Fruit fly (Drosophila melanogaster): Measurements from ENCODE around the gene Sur.

Sur gene

DNA sequence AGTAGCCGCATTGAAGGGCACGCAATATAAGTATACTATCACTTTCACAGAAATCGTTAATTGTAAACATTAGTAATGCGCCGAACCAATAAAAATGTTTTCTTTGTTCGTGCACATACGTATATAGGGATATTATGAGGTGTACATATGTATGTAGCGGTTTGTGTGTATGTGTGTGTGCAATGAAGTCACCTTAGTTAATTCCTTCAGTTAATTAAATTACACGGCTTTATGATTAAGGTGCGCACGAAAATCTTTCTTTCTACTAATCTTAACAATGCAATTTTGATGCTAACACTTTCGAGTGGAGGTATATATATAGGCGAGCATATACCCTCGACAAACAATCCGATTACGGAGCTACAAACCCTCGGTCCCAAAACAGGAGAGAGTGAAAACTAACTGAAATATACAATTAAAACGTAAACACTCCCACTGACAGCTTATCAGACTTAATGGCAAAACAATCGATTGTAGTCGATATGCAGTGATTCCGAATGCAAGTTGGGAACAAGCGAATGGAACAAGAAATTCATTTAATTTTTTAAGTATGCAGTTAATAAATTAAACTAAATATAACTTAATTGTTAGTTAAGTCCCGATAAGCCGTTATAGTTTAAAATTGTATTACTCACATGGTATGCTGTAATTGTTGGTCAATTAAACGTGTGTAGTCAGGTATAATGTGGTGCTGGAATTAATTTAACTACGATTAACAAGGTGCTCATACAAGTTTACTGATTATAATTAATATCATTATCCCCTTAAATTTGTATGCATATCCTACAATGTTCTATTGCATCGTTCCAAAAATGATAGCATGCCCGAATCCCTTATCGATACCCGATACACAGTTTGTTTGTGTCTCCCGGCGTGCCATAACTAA is 21.8 kb upstream of the Sur start, which contains the start of the genes Npc1a and Prosalpha6:
Gene Npc1a (minus strand): TSS at position 716 of the 886 bp plus-strand sequence.
Gene Prosalpha6 (plus strand): TSS at position 851 of the 886 bp plus-strand sequence.
- no peak for TF ChIP-seq CG17801 (GFP tag; optimal IDR thresholded peaks at IDR 0.05; ENCODE audit: partially characterized antibody)

- no peak for TF ChIP-seq CG17801 (GFP tag; optimal IDR thresholded peaks at IDR 0.05; ENCODE audit: partially characterized antibody)
Observed at dm6 chr2L:10220010-10220409, 21.1 kb upstream of the Sur start.

dm6 chr2L:10210631-10211557 is 12.0 kb upstream of the Sur start, which contains the start of the genes CG5727 and ath:
CG5727 (minus strand) TSS chr2L:10210681.
ath (plus strand) TSS chr2L:10211143.
- no peak for TF ChIP-seq CG17801 (GFP tag; optimal IDR thresholded peaks at IDR 0.05; ENCODE audit: partially characterized antibody)

DNA sequence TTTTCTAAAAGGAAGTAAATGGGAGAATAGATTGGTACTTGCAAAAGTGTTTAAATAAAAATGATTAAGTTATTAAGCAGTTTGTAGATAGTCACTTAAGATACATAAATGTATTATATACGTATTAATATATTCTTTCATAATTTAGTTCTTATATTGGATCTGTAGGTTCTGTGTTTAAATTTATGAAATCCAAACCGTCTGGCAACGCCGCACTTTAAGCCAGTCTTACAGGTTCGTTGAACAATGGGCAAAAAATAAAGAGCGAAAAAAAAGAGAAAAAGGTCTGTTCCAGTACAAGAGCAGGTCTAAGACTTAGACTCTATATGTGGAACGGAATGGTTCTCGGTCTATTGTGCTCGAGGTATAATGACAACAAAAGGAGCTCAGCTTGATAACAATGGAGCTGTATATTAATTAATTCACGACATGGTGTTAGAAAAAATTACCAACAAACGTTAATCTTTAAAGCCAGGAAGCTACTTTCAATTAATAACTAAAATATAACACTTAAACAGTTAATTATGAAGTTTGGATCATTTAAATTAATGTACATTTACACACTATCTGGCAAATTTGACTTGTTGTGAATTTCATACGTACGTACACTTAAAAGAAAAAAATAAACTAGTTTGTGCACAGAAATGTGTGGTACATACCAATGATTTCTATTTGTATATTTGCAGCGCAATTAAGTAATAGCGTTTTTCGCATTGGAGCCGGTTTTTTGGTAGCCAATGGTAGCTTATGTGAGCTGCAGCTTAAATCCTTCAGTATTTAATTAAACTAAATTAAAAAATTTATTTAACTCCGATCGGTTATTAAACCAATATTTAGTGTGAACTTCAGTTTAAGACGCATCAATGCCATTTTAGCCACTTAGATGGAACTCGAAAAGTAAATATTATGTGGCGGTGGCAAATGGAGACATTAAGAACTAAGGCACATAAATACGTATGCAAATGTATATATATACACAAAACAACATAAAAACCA is 10.2 kb upstream of the Sur start, which contains the start of gene CG5731:
Gene CG5731 (minus strand): TSS at position 946 of the 996 bp plus-strand sequence.
- TF ChIP-seq CG17801 (GFP tag; optimal IDR thresholded peaks at IDR 0.05; ENCODE audit: partially characterized antibody) = no peak

- no peak for TF ChIP-seq CG17801 (GFP tag; optimal IDR thresholded peaks at IDR 0.05; ENCODE audit: partially characterized antibody)
Observed at dm6 chr2L:10206633-10207162, 7.8 kb upstream of the Sur start, which contains the start of gene Snx17. Snx17 (minus strand) TSS chr2L:10206961.

- no peak for TF ChIP-seq CG17801 (GFP tag; optimal IDR thresholded peaks at IDR 0.05; ENCODE audit: partially characterized antibody)
Observed at dm6 chr2L:10205940-10206339, 7.0 kb upstream of the Sur start.

DNA sequence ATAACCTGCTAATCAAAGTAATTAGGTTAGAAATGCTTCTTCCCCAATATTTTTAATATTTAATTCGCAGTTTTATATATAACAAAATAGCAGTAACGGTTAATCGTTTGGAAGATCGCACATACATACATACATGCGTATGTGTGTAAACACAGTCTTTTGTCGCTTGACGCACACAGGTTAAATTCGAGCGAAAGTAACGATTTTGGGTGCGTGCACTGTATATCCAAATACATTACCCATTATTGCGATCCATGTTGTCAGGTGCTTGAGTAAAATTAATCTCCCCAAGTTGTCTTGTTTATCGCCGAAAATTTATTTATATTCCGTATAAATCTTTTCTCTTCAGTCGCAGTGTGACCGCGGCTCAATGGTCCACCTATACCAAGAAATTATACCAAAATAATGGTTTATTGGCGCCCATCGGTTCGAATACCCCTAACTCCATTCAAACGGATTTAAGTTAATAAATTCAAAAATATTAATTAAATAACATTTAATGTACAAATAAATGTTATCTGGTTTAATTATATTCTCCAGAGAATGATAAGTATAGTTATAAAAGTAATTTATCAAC is 5.1 kb upstream of the Sur start, which contains the start of gene CG34159:
Gene CG34159 (minus strand): TSS at position 385 of the 577 bp plus-strand sequence.
- TF ChIP-seq CG17801 (GFP tag; optimal IDR thresholded peaks at IDR 0.05; ENCODE audit: partially characterized antibody) = no peak

- TF ChIP-seq CG17801 (GFP tag; optimal IDR thresholded peaks at IDR 0.05; ENCODE audit: partially characterized antibody) = no peak
Observed at dm6 chr2L:10201743-10202142, 2.8 kb upstream of the Sur start.

DNA sequence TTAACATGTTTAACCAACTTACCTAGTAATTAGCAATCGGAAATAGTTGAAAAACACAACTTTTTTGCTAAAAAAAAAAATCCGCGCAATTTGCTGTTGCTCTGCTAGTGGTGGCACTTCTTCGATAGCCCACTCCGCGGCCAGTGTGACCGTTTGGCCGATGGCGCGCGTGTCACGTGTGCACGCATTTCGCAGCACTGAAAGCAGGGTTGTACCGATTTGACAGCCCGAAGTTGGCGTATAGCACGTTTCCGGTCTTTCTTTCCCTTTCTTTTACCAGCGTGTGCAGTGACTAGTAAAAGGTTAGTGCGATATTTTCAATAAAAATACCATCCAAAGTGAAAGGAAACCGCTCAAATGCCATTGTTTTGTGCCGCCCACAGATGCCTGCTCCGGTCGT is 1.9 kb upstream of the Sur start, which contains the start of the genes Ripalpha and RpL7:
Gene Ripalpha (minus strand): TSS at position 128 of the 400 bp plus-strand sequence.
Gene RpL7 (plus strand): TSS at position 158 of the 400 bp plus-strand sequence.
- TF ChIP-seq CG17801 (GFP tag; optimal IDR thresholded peaks at IDR 0.05; ENCODE audit: partially characterized antibody) = peak; percentile 88

DNA sequence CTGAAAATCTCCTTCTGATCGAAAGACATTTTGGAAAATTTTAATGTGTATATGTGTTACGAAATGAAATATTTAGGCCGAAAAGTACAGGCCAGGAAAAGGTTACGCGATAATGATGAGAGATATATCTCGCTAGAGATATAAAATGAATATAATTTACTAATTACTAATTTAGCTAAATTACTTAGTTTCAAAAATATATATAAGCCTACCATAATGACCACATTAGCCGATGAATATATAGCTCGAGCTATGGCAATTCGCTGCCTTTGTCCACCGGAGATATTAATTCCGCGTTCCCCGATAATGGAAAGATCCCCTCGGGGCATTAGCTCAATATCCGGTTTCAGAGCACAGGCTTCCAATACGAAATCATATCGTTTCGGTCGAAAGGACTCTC is 7.5 kb downstream of the Sur start, which contains the start of gene Fum4:
Gene Fum4 (minus strand): TSS at position 101 of the 400 bp plus-strand sequence.
- no peak for TF ChIP-seq CG17801 (GFP tag; optimal IDR thresholded peaks at IDR 0.05; ENCODE audit: partially characterized antibody)

DNA sequence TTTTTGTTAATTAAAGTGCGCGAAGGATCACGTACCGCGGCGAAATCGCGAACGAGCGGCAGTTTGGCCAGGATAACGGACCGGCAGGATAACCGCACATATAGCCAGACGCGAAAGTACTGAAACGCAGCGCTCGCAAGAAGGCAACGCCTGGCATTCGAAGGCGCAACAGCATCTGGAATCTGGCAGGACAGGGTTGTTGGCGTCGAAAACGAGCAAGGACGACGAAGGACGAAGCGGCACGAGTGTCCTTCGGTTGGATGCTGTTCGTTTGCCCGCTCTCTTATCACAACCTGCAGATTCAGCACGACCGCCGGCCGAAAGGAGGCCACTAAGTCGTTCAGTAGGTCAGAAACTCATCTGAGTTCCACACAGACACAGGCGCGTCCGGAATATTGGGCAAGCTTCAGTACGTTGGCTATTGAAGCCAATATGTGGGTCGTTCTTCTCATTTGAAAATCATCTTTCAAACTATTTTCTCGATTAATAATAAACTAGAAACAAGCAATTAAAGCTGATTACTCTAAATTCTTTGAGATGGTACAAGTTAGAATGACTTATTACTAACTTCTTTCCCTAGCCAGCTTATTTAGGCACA is 18.6 kb downstream of the Sur start, which contains the start of gene CG44153:
Gene CG44153 (minus strand): TSS at position 75 of the 598 bp plus-strand sequence.
- TF ChIP-seq CG17801 (GFP tag; optimal IDR thresholded peaks at IDR 0.05; ENCODE audit: partially characterized antibody) = no peak

- no peak for TF ChIP-seq CG17801 (GFP tag; optimal IDR thresholded peaks at IDR 0.05; ENCODE audit: partially characterized antibody)
Observed at dm6 chr2L:10172402-10172801, 26.5 kb downstream of the Sur start, which contains the start of gene CG13137. CG13137 (plus strand) TSS chr2L:10172702.

All from ovary, adult (tissue).